Worm (Caenorhabditis elegans): ENCODE results near the gene try-4.

DNA sequence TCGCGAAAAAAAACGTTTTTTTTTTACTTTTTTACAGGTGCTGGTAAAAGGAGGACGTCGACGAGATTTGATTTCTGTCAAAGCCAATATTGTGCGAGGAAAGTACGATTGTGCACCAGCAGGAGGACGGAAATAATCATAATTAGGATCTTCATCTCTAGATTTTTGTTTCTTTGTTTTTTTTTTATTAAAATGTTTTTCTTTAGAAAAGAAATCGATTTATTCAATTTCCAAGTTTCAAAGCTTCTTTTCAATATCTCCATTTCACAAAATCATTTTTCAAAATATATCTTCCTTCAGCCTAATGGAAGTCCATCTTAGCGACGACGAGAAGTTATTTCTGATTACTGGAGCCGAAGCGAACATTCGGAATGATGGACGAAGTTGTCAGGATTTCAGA lies 22.4 kb downstream of the try-4 start, which contains the start of gene exos-7:
- no peak for TF ChIP-seq lsy-2 (tag; optimal IDR thresholded peaks at IDR 0.05)
- TF ChIP-seq fos-1 (tag; optimal IDR thresholded peaks at IDR 0.05) = no peak
- no peak for TF ChIP-seq unc-62 (GFP tag; optimal IDR thresholded peaks at IDR 0.05)
- TF ChIP-seq nhr-237 (tag; optimal IDR thresholded peaks at IDR 0.05) = no peak
- TF ChIP-seq ztf-11 (tag; optimal IDR thresholded peaks at IDR 0.05) = no peak
- no peak for TF ChIP-seq nhr-21 (tag; optimal IDR thresholded peaks at IDR 0.05)
- TF ChIP-seq ama-1 (optimal IDR thresholded peaks at IDR 0.05) = no peak
- TF ChIP-seq blmp-1 (tag; optimal IDR thresholded peaks at IDR 0.05; ENCODE audit: insufficient read depth) = no peak
